Fruit fly (Drosophila melanogaster): ENCODE results near the gene CG34263.

Gene CG34263

dm6 chr3L:267083-267482, 1.4 kb upstream of the CG34263 start, which contains the start of gene miple1:
Gene miple1, plus strand, starts transcription at chr3L:267299.
- no peak for TF ChIP-seq Jra (GFP tag; optimal IDR thresholded peaks at IDR 0.05)
- no peak for TF ChIP-seq Dif (GFP tag; optimal IDR thresholded peaks at IDR 0.05; ENCODE audit: partially characterized antibody)
- no peak for TF ChIP-seq br (GFP tag; optimal IDR thresholded peaks at IDR 0.05)
- no peak for TF ChIP-seq Abd-B (GFP tag; optimal IDR thresholded peaks at IDR 0.05)
- no peak for TF ChIP-seq pan (optimal IDR thresholded peaks at IDR 0.05)
- TF ChIP-seq Hnf4 (GFP tag; optimal IDR thresholded peaks at IDR 0.05): no peak
- TF ChIP-seq foxo (GFP tag; optimal IDR thresholded peaks at IDR 0.05): no peak
- TF ChIP-seq CG9705 (GFP tag; optimal IDR thresholded peaks at IDR 0.05): no peak
- no peak for TF ChIP-seq sage (GFP tag; optimal IDR thresholded peaks at IDR 0.05)
- TF ChIP-seq Dfd (GFP tag; optimal IDR thresholded peaks at IDR 0.05): no peak
- TF ChIP-seq sv (GFP tag; optimal IDR thresholded peaks at IDR 0.05): no peak
- TF ChIP-seq HLH106 (tag; optimal IDR thresholded peaks at IDR 0.05): no peak
- TF ChIP-seq jim (GFP tag; optimal IDR thresholded peaks at IDR 0.05): no peak

dm6 chr3L:264378-265151, 1.1 kb downstream of the CG34263 start, which contains the start of the genes Tudor-SN and mRpL17:
Gene Tudor-SN, minus strand, starts transcription at chr3L:264380.
Gene mRpL17, plus strand, starts transcription at chr3L:264779.
- TF ChIP-seq dsf (GFP tag; optimal IDR thresholded peaks at IDR 0.05; ENCODE audit: borderline replicate concordance) (peak; percentile 55), CG9705 (GFP tag; optimal IDR thresholded peaks at IDR 0.05) (peak; percentile 8), woc (GFP tag; optimal IDR thresholded peaks at IDR 0.05) (peak; percentile 40), N (GFP tag; optimal IDR thresholded peaks at IDR 0.05) (no peak), br (GFP tag; optimal IDR thresholded peaks at IDR 0.05) (peak; percentile 50), OdsH (GFP tag; optimal IDR thresholded peaks at IDR 0.05) (peak; percentile 47), Sp1 (GFP tag; optimal IDR thresholded peaks at IDR 0.05) (peak; percentile 27), Mio (GFP tag; optimal IDR thresholded peaks at IDR 0.05) (no peak), ey (GFP tag; optimal IDR thresholded peaks at IDR 0.05) (peak; percentile 37), Jra (GFP tag; optimal IDR thresholded peaks at IDR 0.05) (peak; percentile 78), Hnf4 (GFP tag; optimal IDR thresholded peaks at IDR 0.05) (peak; percentile 71), tai (GFP tag; optimal IDR thresholded peaks at IDR 0.05) (no peak), Hr78 (GFP tag; optimal IDR thresholded peaks at IDR 0.05) (no peak), Dfd (GFP tag; optimal IDR thresholded peaks at IDR 0.05) (no peak), GATAd (GFP tag; optimal IDR thresholded peaks at IDR 0.05) (no peak), dmrt93B (GFP tag; optimal IDR thresholded peaks at IDR 0.05) (no peak), pan (optimal IDR thresholded peaks at IDR 0.05) (no peak), fru (GFP tag; optimal IDR thresholded peaks at IDR 0.05) (peak; percentile 57), sv (GFP tag; optimal IDR thresholded peaks at IDR 0.05) (peak; percentile 62), dl (GFP tag; optimal IDR thresholded peaks at IDR 0.05; ENCODE audit: insufficient read depth in 1 of 2, partially characterized antibody in 2 of 2) (no peak), Hr83 (GFP tag; optimal IDR thresholded peaks at IDR 0.05; ENCODE audit: poor library complexity, severe bottlenecking) (peak; percentile 74), HLH106 (tag; optimal IDR thresholded peaks at IDR 0.05) (peak; percentile 39), Vsx2 (GFP tag; optimal IDR thresholded peaks at IDR 0.05; ENCODE audit: partially characterized antibody) (no peak), sage (GFP tag; optimal IDR thresholded peaks at IDR 0.05) (no peak), rgr (GFP tag; optimal IDR thresholded peaks at IDR 0.05) (peak; percentile 70), brk (GFP tag; optimal IDR thresholded peaks at IDR 0.05) (peak; percentile 66), psq (GFP tag; optimal IDR thresholded peaks at IDR 0.05) (peak; percentile 48), CrebA (GFP tag; optimal IDR thresholded peaks at IDR 0.05; ENCODE audit: borderline replicate concordance) (no peak), lola (GFP tag; optimal IDR thresholded peaks at IDR 0.05) (no peak), Abd-B (GFP tag; optimal IDR thresholded peaks at IDR 0.05) (no peak), Rel (GFP tag; optimal IDR thresholded peaks at IDR 0.05) (no peak), Rel (tag; optimal IDR thresholded peaks at IDR 0.05) (no peak), CG32264 (GFP tag; optimal IDR thresholded peaks at IDR 0.05) (no peak), foxo (GFP tag; optimal IDR thresholded peaks at IDR 0.05) (peak in 1 of 2 experiments; percentile 57), jim (GFP tag; optimal IDR thresholded peaks at IDR 0.05) (peak; percentile 42), h (GFP tag; optimal IDR thresholded peaks at IDR 0.05) (peak; percentile 74), usp (GFP tag; optimal IDR thresholded peaks at IDR 0.05) (no peak), Dif (GFP tag; optimal IDR thresholded peaks at IDR 0.05; ENCODE audit: partially characterized antibody) (no peak), Myc (optimal IDR thresholded peaks at IDR 0.05) (peak; percentile 14)

All from whole organism, wandering third instar larva.